Worm (Caenorhabditis elegans): ENCODE results near the gene cut-1.

cut-1 gene

ce11 chrII:11286445-11286844 is 17.5 kb downstream of the cut-1 start:
- TF ChIP-seq ZK546.5 (tag; optimal IDR thresholded peaks at IDR 0.05) (no peak), pha-4 (tag; optimal IDR thresholded peaks at IDR 0.05) (no peak), hmg-11 (tag; optimal IDR thresholded peaks at IDR 0.05) (no peak), fos-1 (tag; optimal IDR thresholded peaks at IDR 0.05) (no peak), tbx-2 (tag; optimal IDR thresholded peaks at IDR 0.05) (no peak), nhr-77 (tag; optimal IDR thresholded peaks at IDR 0.05) (no peak), nhr-237 (tag; optimal IDR thresholded peaks at IDR 0.05) (no peak), lin-15B (tag; optimal IDR thresholded peaks at IDR 0.05) (no peak), nhr-12 (tag; optimal IDR thresholded peaks at IDR 0.05) (no peak), nhr-76 (tag; optimal IDR thresholded peaks at IDR 0.05) (no peak), nhr-11 (tag; optimal IDR thresholded peaks at IDR 0.05) (no peak), nhr-28 (tag; optimal IDR thresholded peaks at IDR 0.05) (no peak), egl-27 (tag; optimal IDR thresholded peaks at IDR 0.05) (no peak), unc-39 (tag; optimal IDR thresholded peaks at IDR 0.05) (no peak)

- TF ChIP-seq nhr-67 (tag; optimal IDR thresholded peaks at IDR 0.05): no peak
- no peak for TF ChIP-seq fkh-2 (tag; optimal IDR thresholded peaks at IDR 0.05)
- TF ChIP-seq nhr-11 (tag; optimal IDR thresholded peaks at IDR 0.05): no peak
- TF ChIP-seq nhr-28 (tag; optimal IDR thresholded peaks at IDR 0.05): no peak
- TF ChIP-seq egl-5 (tag; optimal IDR thresholded peaks at IDR 0.05): no peak
- no peak for TF ChIP-seq fos-1 (tag; optimal IDR thresholded peaks at IDR 0.05)
- TF ChIP-seq ZK546.5 (tag; optimal IDR thresholded peaks at IDR 0.05): no peak
- no peak for TF ChIP-seq unc-62 (GFP tag; optimal IDR thresholded peaks at IDR 0.05)
- no peak for TF ChIP-seq nhr-43 (tag; optimal IDR thresholded peaks at IDR 0.05; ENCODE audit: poor library complexity, severe bottlenecking)
- TF ChIP-seq lsy-12 (tag; optimal IDR thresholded peaks at IDR 0.05): no peak
- no peak for TF ChIP-seq ztf-4 (tag; optimal IDR thresholded peaks at IDR 0.05)
- TF ChIP-seq ztf-11 (tag; optimal IDR thresholded peaks at IDR 0.05): no peak
- TF ChIP-seq zag-1 (tag; optimal IDR thresholded peaks at IDR 0.05): no peak
- TF ChIP-seq pha-4 (tag; optimal IDR thresholded peaks at IDR 0.05): no peak
- TF ChIP-seq nhr-76 (tag; optimal IDR thresholded peaks at IDR 0.05): no peak
- no peak for TF ChIP-seq jun-1 (tag; optimal IDR thresholded peaks at IDR 0.05)
- no peak for TF ChIP-seq lin-39 (tag; optimal IDR thresholded peaks at IDR 0.05)
- no peak for TF ChIP-seq snpc-4 (tag; optimal IDR thresholded peaks at IDR 0.05)
- no peak for TF ChIP-seq elt-2 (tag; optimal IDR thresholded peaks at IDR 0.05)
Observed at ce11 chrII:11288148-11288547, 19.2 kb downstream of the cut-1 start.

- peak; percentile 39 for TF ChIP-seq nfya-1 (tag; optimal IDR thresholded peaks at IDR 0.05; ENCODE audit: insufficient read depth)
- TF ChIP-seq elt-1 (tag; optimal IDR thresholded peaks at IDR 0.05): no peak
- peak; percentile 29 for TF ChIP-seq pha-4 (tag; optimal IDR thresholded peaks at IDR 0.05)
- TF ChIP-seq nhr-23 (tag; optimal IDR thresholded peaks at IDR 0.05): peak; percentile 70
- peak; percentile 52 for TF ChIP-seq skn-1 (tag; optimal IDR thresholded peaks at IDR 0.05)
- no peak for TF ChIP-seq mdl-1 (tag; optimal IDR thresholded peaks at IDR 0.05)
- peak; percentile 29 for TF ChIP-seq elt-2 (tag; optimal IDR thresholded peaks at IDR 0.05)
- TF ChIP-seq lsy-12 (tag; optimal IDR thresholded peaks at IDR 0.05): peak; percentile 67
- peak; percentile 43 for TF ChIP-seq pqm-1 (tag; optimal IDR thresholded peaks at IDR 0.05)
- TF ChIP-seq nhr-43 (tag; optimal IDR thresholded peaks at IDR 0.05; ENCODE audit: poor library complexity, severe bottlenecking): peak; percentile 80
- peak; percentile 36 for TF ChIP-seq lin-15B (tag; optimal IDR thresholded peaks at IDR 0.05)
- no peak for TF ChIP-seq snpc-4 (tag; optimal IDR thresholded peaks at IDR 0.05)
Observed at ce11 chrII:11290109-11290784, 21.3 kb downstream of the cut-1 start, which contains the start of gene C47G2.3. Gene C47G2.3, minus strand, starts transcription at chrII:11290159.

ce11 chrII:11293433-11293832 is 24.5 kb downstream of the cut-1 start, which contains the start of gene C47G2.4:
Gene C47G2.4, minus strand, starts transcription at chrII:11293606.
- TF ChIP-seq ama-1 (optimal IDR thresholded peaks at IDR 0.05) (no peak), lin-39 (tag; optimal IDR thresholded peaks at IDR 0.05) (peak; percentile 43), lin-15B (tag; optimal IDR thresholded peaks at IDR 0.05) (peak; percentile 83), sea-2 (GFP tag; optimal IDR thresholded peaks at IDR 0.05) (no peak), ceh-28 (tag; optimal IDR thresholded peaks at IDR 0.05) (peak; percentile 49), nfya-1 (tag; optimal IDR thresholded peaks at IDR 0.05; ENCODE audit: insufficient read depth) (peak; percentile 65), unc-39 (tag; optimal IDR thresholded peaks at IDR 0.05) (no peak), nhr-67 (tag; optimal IDR thresholded peaks at IDR 0.05) (no peak), snpc-4 (tag; optimal IDR thresholded peaks at IDR 0.05) (peak; percentile 84), nhr-25 (tag; optimal IDR thresholded peaks at IDR 0.05) (peak; percentile 72), nhr-76 (tag; optimal IDR thresholded peaks at IDR 0.05) (no peak), nhr-43 (tag; optimal IDR thresholded peaks at IDR 0.05; ENCODE audit: poor library complexity, severe bottlenecking) (peak; percentile 53), fkh-10 (GFP tag; optimal IDR thresholded peaks at IDR 0.05) (no peak), ztf-11 (tag; optimal IDR thresholded peaks at IDR 0.05) (no peak), hmg-11 (tag; optimal IDR thresholded peaks at IDR 0.05) (peak; percentile 39), ztf-4 (tag; optimal IDR thresholded peaks at IDR 0.05) (no peak), pqm-1 (tag; optimal IDR thresholded peaks at IDR 0.05) (peak; percentile 17), elt-2 (tag; optimal IDR thresholded peaks at IDR 0.05) (peak; percentile 29), nhr-23 (tag; optimal IDR thresholded peaks at IDR 0.05) (peak; percentile 80), R02D3.7 (tag; optimal IDR thresholded peaks at IDR 0.05) (peak; percentile 39), nhr-77 (tag; optimal IDR thresholded peaks at IDR 0.05) (no peak), fos-1 (tag; optimal IDR thresholded peaks at IDR 0.05) (no peak), skn-1 (tag; optimal IDR thresholded peaks at IDR 0.05) (no peak), unc-62 (GFP tag; optimal IDR thresholded peaks at IDR 0.05) (no peak), pha-4 (tag; optimal IDR thresholded peaks at IDR 0.05) (peak; percentile 69), mml-1 (tag; optimal IDR thresholded peaks at IDR 0.05) (no peak), nhr-12 (tag; optimal IDR thresholded peaks at IDR 0.05) (no peak), elt-1 (tag; optimal IDR thresholded peaks at IDR 0.05) (peak; percentile 42), elt-3 (tag; optimal IDR thresholded peaks at IDR 0.05) (no peak), ceh-82 (tag; optimal IDR thresholded peaks at IDR 0.05) (no peak), egl-5 (tag; optimal IDR thresholded peaks at IDR 0.05) (no peak)
